Worm (Caenorhabditis elegans) whole organism, L3 larva: ENCODE measurements around the gene Y57E12AL.1.

Experiments used
- R02D3.7 ChIP-seq: fragments of 150-350 bp; optimal IDR thresholded peaks from 2 replicates; lab custom pipeline; 2014; ENCODE audit warnings: missing biosample characterization, missing genetic modification characterization
- ZK546.5 ChIP-seq: sonication (generic microtip); optimal IDR thresholded peaks from 2 replicates; lab custom pipeline; 2017; ENCODE audit warnings: missing biosample characterization, missing genetic modification characterization
- aly-2 ChIP-seq: fragments of 150-350 bp; optimal IDR thresholded peaks from 2 replicates; lab custom pipeline; 2014; ENCODE audit warnings: missing biosample characterization, missing genetic modification characterization
- ama-1 ChIP-seq: fragments of 150-350 bp; optimal IDR thresholded peaks from 2 replicates; lab custom pipeline; 2018
- ceh-28 ChIP-seq: fragments of 150-350 bp; optimal IDR thresholded peaks from 2 replicates; lab custom pipeline; 2014; ENCODE audit warnings: missing biosample characterization, missing genetic modification reagents, missing genetic modification characterization
- ceh-82 ChIP-seq: fragments of 150-350 bp; optimal IDR thresholded peaks from 2 replicates; lab custom pipeline; 2014; ENCODE audit warnings: missing biosample characterization, missing genetic modification characterization
- ceh-9 ChIP-seq: sonication (generic microtip); optimal IDR thresholded peaks from 2 replicates; lab custom pipeline; 2018; ENCODE audit warnings: missing biosample characterization, missing genetic modification characterization
- daf-12 ChIP-seq: fragments of 150-350 bp; optimal IDR thresholded peaks from 2 replicates; lab custom pipeline; 2014; ENCODE audit warnings: missing biosample characterization, missing genetic modification reagents, missing genetic modification characterization
- egl-27 ChIP-seq: sonication (generic microtip); optimal IDR thresholded peaks from 4 replicates; lab custom pipeline; 2017; ENCODE audit warnings: missing biosample characterization, missing genetic modification reagents, missing genetic modification characterization
- egl-5 ChIP-seq: fragments of 150-350 bp; optimal IDR thresholded peaks from 2 replicates; lab custom pipeline; 2017; ENCODE audit warnings: missing biosample characterization, missing genetic modification reagents, missing genetic modification characterization, inconsistent platforms
- elt-1 ChIP-seq: fragments of 150-350 bp; optimal IDR thresholded peaks from 2 replicates; lab custom pipeline; 2014; ENCODE audit warnings: missing biosample characterization, missing genetic modification characterization
- elt-2 ChIP-seq: sonication (generic microtip); optimal IDR thresholded peaks from 2 replicates; lab custom pipeline; 2016; ENCODE audit warnings: missing genetic modification reagents, mild to moderate bottlenecking, missing genetic modification characterization, missing compliant biosample characterization
- eor-1 ChIP-seq, 2 experiments: fragments of 150-350 bp; optimal IDR thresholded peaks; 2 replicates each; lab custom pipeline; 2014 to 2018; ENCODE audit warnings: missing biosample characterization in 2 of 2, missing genetic modification characterization in 2 of 2
- fkh-10 ChIP-seq: sonication (generic microtip); optimal IDR thresholded peaks from 2 replicates; lab custom pipeline; 2017; ENCODE audit warnings: missing biosample characterization, missing genetic modification reagents, missing genetic modification characterization
- fkh-2 ChIP-seq: fragments of 150-350 bp; optimal IDR thresholded peaks from 2 replicates; lab custom pipeline; 2014; ENCODE audit warnings: missing biosample characterization, missing genetic modification reagents, missing genetic modification characterization
- hmg-11 ChIP-seq: sonication (generic microtip); optimal IDR thresholded peaks from 2 replicates; lab custom pipeline; 2016; ENCODE audit warnings: missing genetic modification characterization, missing compliant biosample characterization
- jun-1 ChIP-seq: fragments of 150-350 bp; optimal IDR thresholded peaks from 2 replicates; lab custom pipeline; 2014; ENCODE audit warnings: missing biosample characterization, missing genetic modification reagents, missing genetic modification characterization
- lin-15B ChIP-seq: fragments of 150-350 bp; optimal IDR thresholded peaks from 2 replicates; lab custom pipeline; 2014; ENCODE audit warnings: missing biosample characterization, missing genetic modification characterization
- lin-39 ChIP-seq: fragments of 150-350 bp; optimal IDR thresholded peaks from 2 replicates; lab custom pipeline; 2018; ENCODE audit warnings: missing biosample characterization, missing genetic modification reagents, missing genetic modification characterization
- lsy-12 ChIP-seq: sonication (generic microtip); optimal IDR thresholded peaks from 2 replicates; lab custom pipeline; 2016; ENCODE audit warnings: mild to moderate bottlenecking, missing genetic modification characterization, missing compliant biosample characterization
- mdl-1 ChIP-seq: fragments of 150-350 bp; optimal IDR thresholded peaks from 2 replicates; lab custom pipeline; 2014; ENCODE audit warnings: missing biosample characterization, missing genetic modification characterization
- nfya-1 ChIP-seq: sonication (generic microtip); optimal IDR thresholded peaks from 2 replicates; lab custom pipeline; 2017; ENCODE audit warnings: missing genetic modification characterization, mild to moderate bottlenecking, missing compliant biosample characterization, antibody characterized with exemption, moderate library complexity; ENCODE audit not compliant: insufficient read depth
- nhr-11 ChIP-seq: fragments of 150-350 bp; optimal IDR thresholded peaks from 2 replicates; lab custom pipeline; 2014; ENCODE audit warnings: missing biosample characterization, missing genetic modification characterization
- nhr-12 ChIP-seq: fragments of 150-350 bp; optimal IDR thresholded peaks from 2 replicates; lab custom pipeline; 2014; ENCODE audit warnings: missing biosample characterization, missing genetic modification characterization
- nhr-23 ChIP-seq: fragments of 150-350 bp; optimal IDR thresholded peaks from 2 replicates; lab custom pipeline; 2014; ENCODE audit warnings: missing biosample characterization, missing genetic modification reagents, missing genetic modification characterization
- nhr-237 ChIP-seq: fragments of 150-350 bp; optimal IDR thresholded peaks from 2 replicates; lab custom pipeline; 2014; ENCODE audit warnings: missing biosample characterization, missing genetic modification characterization
- nhr-25 ChIP-seq: sonication (generic microtip); optimal IDR thresholded peaks from 2 replicates; lab custom pipeline; 2017; ENCODE audit warnings: missing biosample characterization, missing genetic modification characterization
- nhr-28 ChIP-seq: fragments of 150-350 bp; optimal IDR thresholded peaks from 2 replicates; lab custom pipeline; 2014; ENCODE audit warnings: missing biosample characterization, missing genetic modification characterization
- nhr-43 ChIP-seq: sonication (generic microtip); optimal IDR thresholded peaks from 2 replicates; lab custom pipeline; 2016; ENCODE audit warnings: mild to moderate bottlenecking, missing genetic modification characterization, missing compliant biosample characterization; ENCODE audit not compliant: poor library complexity, severe bottlenecking
- nhr-67 ChIP-seq: fragments of 150-350 bp; optimal IDR thresholded peaks from 2 replicates; lab custom pipeline; 2014; ENCODE audit warnings: missing biosample characterization, missing genetic modification characterization
- nhr-76 ChIP-seq: fragments of 150-350 bp; sonication (generic microtip); optimal IDR thresholded peaks from 5 replicates; lab custom pipeline; 2014; ENCODE audit warnings: missing biosample characterization, missing genetic modification characterization
- nhr-77 ChIP-seq: fragments of 150-350 bp; optimal IDR thresholded peaks from 2 replicates; lab custom pipeline; 2014; ENCODE audit warnings: missing biosample characterization, missing genetic modification characterization
- pha-4 ChIP-seq: fragments of 150-350 bp; optimal IDR thresholded peaks from 2 replicates; lab custom pipeline; 2014; ENCODE audit warnings: missing biosample characterization, missing genetic modification reagents, missing genetic modification characterization
- pqm-1 ChIP-seq: fragments of 150-350 bp; optimal IDR thresholded peaks from 2 replicates; lab custom pipeline; 2017; ENCODE audit warnings: missing biosample characterization, missing genetic modification characterization, inconsistent platforms
- sea-2 ChIP-seq: fragments of 150-350 bp; sonication (generic microtip); optimal IDR thresholded peaks from 4 replicates; lab custom pipeline; 2014; ENCODE audit warnings: missing biosample characterization, missing genetic modification reagents, missing genetic modification characterization
- skn-1 ChIP-seq: fragments of 150-350 bp; optimal IDR thresholded peaks from 2 replicates; lab custom pipeline; 2014; ENCODE audit warnings: missing biosample characterization, missing genetic modification characterization
- snpc-4 ChIP-seq: fragments of 150-350 bp; optimal IDR thresholded peaks from 2 replicates; lab custom pipeline; 2014; ENCODE audit warnings: missing biosample characterization, missing genetic modification characterization
- tbx-2 ChIP-seq: sonication (generic microtip); optimal IDR thresholded peaks from 2 replicates; lab custom pipeline; 2016; ENCODE audit warnings: mild to moderate bottlenecking, missing genetic modification characterization, missing compliant biosample characterization
- unc-39 ChIP-seq: sonication (generic microtip); optimal IDR thresholded peaks from 4 replicates; lab custom pipeline; 2017; ENCODE audit warnings: missing biosample characterization, missing genetic modification characterization
- unc-62 ChIP-seq: fragments of 150-350 bp; sonication (generic microtip); optimal IDR thresholded peaks from 4 replicates; lab custom pipeline; 2014; ENCODE audit warnings: missing biosample characterization, missing genetic modification reagents, missing genetic modification characterization
- zag-1 ChIP-seq: fragments of 150-350 bp; optimal IDR thresholded peaks from 2 replicates; lab custom pipeline; 2014; ENCODE audit warnings: missing biosample characterization, missing genetic modification characterization
- ztf-11 ChIP-seq: fragments of 150-350 bp; optimal IDR thresholded peaks from 2 replicates; lab custom pipeline; 2014; ENCODE audit warnings: missing biosample characterization, missing genetic modification characterization
- ztf-4 ChIP-seq: fragments of 150-350 bp; optimal IDR thresholded peaks from 2 replicates; lab custom pipeline; 2014; ENCODE audit warnings: missing biosample characterization, missing genetic modification characterization

Y57E12AL.1 gene

ce11 chrV:7087340-7087739 is 27.0 kb downstream of the Y57E12AL.1 start:
- no peak for TF ChIP-seq tbx-2 (tag; lab: Kevin White, UChicago)
- TF ChIP-seq nhr-12 (tag; lab: Kevin White, UChicago) = no peak
- no peak for TF ChIP-seq nhr-76 (tag; lab: Kevin White, UChicago)
- no peak for TF ChIP-seq nhr-11
- no peak for TF ChIP-seq ZK546.5 (tag; lab: Kevin White, UChicago)
- TF ChIP-seq egl-5 (tag; lab: Kevin White, UChicago) = no peak
- TF ChIP-seq fkh-2 (tag; lab: Kevin White, UChicago) = no peak
- no peak for TF ChIP-seq ama-1 (lab: Kevin White, UChicago)
- no peak for TF ChIP-seq ceh-82 (tag; lab: Kevin White, UChicago)
- no peak for TF ChIP-seq R02D3.7 (tag; lab: Kevin White, UChicago)
- no peak for TF ChIP-seq eor-1 (tag; optimal IDR thresholded peaks at IDR 0.05; lab: Kevin White, UChicago)
- TF ChIP-seq egl-27 (tag; lab: Kevin White, UChicago) = no peak

ce11 chrV:7089217-7089616 is 28.9 kb downstream of the Y57E12AL.1 start:
- TF ChIP-seq fkh-10 (GFP tag; lab: Kevin White, UChicago) (no peak), lin-15B (no peak), nhr-76 (tag; lab: Kevin White, UChicago) (no peak), ztf-4 (no peak), hmg-11 (no peak), sea-2 (GFP tag; lab: Kevin White, UChicago) (no peak), nhr-12 (tag; lab: Kevin White, UChicago) (no peak), eor-1 (tag; optimal IDR thresholded peaks at IDR 0.05; lab: Kevin White, UChicago) (no peak), nhr-11 (no peak), lsy-12 (tag; lab: Kevin White, UChicago) (no peak), zag-1 (tag; lab: Kevin White, UChicago) (no peak), pha-4 (tag; lab: Kevin White, UChicago) (peak; percentile 12), nhr-23 (tag; lab: Kevin White, UChicago) (peak; percentile 33), snpc-4 (tag; lab: Kevin White, UChicago) (no peak), nfya-1 (tag; lab: Kevin White, UChicago) (no peak), daf-12 (tag; lab: Kevin White, UChicago) (no peak), nhr-237 (tag; lab: Kevin White, UChicago) (no peak), nhr-43 (tag; lab: Kevin White, UChicago) (peak; percentile 73), ama-1 (lab: Kevin White, UChicago) (no peak), R02D3.7 (tag; lab: Kevin White, UChicago) (no peak), lin-39 (tag; lab: Kevin White, UChicago) (no peak), egl-5 (tag; lab: Kevin White, UChicago) (no peak), nhr-25 (tag; lab: Kevin White, UChicago) (peak; percentile 76), pqm-1 (tag; lab: Kevin White, UChicago) (peak; percentile 36), jun-1 (no peak), unc-62 (GFP tag; lab: Kevin White, UChicago) (no peak), unc-39 (no peak), egl-27 (tag; lab: Kevin White, UChicago) (no peak)

ce11 chrV:7091287-7091686 is 31.0 kb downstream of the Y57E12AL.1 start, which contains the start of gene nhr-286:
nhr-286 (minus strand) TSS chrV:7091610.
- TF ChIP-seq ceh-9 = no peak
- no peak for TF ChIP-seq mdl-1 (tag; lab: Kevin White, UChicago)
- TF ChIP-seq nhr-23 (tag; lab: Kevin White, UChicago) = no peak
- TF ChIP-seq ama-1 (lab: Kevin White, UChicago) = peak; percentile 64
- no peak for TF ChIP-seq nhr-25 (tag; lab: Kevin White, UChicago)

- TF ChIP-seq pqm-1 (tag; lab: Kevin White, UChicago) (peak; percentile 89), lin-39 (tag; lab: Kevin White, UChicago) (no peak), lsy-12 (tag; lab: Kevin White, UChicago) (no peak), aly-2 (tag; lab: Kevin White, UChicago) (no peak), ceh-9 (no peak), elt-1 (no peak), nhr-76 (tag; lab: Kevin White, UChicago) (no peak), unc-39 (no peak), snpc-4 (tag; lab: Kevin White, UChicago) (peak; percentile 46), nhr-67 (tag; lab: Kevin White, UChicago) (no peak), ztf-11 (tag; lab: Kevin White, UChicago) (no peak), unc-62 (GFP tag; lab: Kevin White, UChicago) (no peak), daf-12 (tag; lab: Kevin White, UChicago) (no peak), nhr-28 (no peak), lin-15B (no peak), sea-2 (GFP tag; lab: Kevin White, UChicago) (no peak), elt-2 (peak; percentile 92), skn-1 (tag; lab: Kevin White, UChicago) (no peak), mdl-1 (tag; lab: Kevin White, UChicago) (peak; percentile 77), ceh-28 (tag; lab: Kevin White, UChicago) (peak; percentile 59), ceh-82 (tag; lab: Kevin White, UChicago) (no peak), nhr-12 (tag; lab: Kevin White, UChicago) (no peak), nhr-25 (tag; lab: Kevin White, UChicago) (peak; percentile 54), R02D3.7 (tag; lab: Kevin White, UChicago) (no peak), nhr-11 (no peak), pha-4 (tag; lab: Kevin White, UChicago) (peak; percentile 85), nhr-77 (tag; lab: Kevin White, UChicago) (no peak), nfya-1 (tag; lab: Kevin White, UChicago) (peak; percentile 40)
Observed at ce11 chrV:7093720-7094401, 33.5 kb downstream of the Y57E12AL.1 start, which contains the start of gene nhr-135. nhr-135 (minus strand) TSS chrV:7093770.
